Worm (Caenorhabditis elegans) whole organism, L1 larva: ENCODE measurements around the gene R08F11.1.
A peak's percentile ranks its signal among the peaks of the same experiment; 100 is the strongest.

Experiments used
- C04F5.9 ChIP-seq: sonication (generic microtip); optimal IDR thresholded peaks from 2 replicates; lab custom pipeline; 2016; ENCODE audit warnings: missing genetic modification characterization, missing compliant biosample characterization
- C16A3.4 ChIP-seq: fragments of 150-350 bp; optimal IDR thresholded peaks from 2 replicates; lab custom pipeline; 2014; ENCODE audit warnings: missing biosample characterization, missing genetic modification characterization
- blmp-1 ChIP-seq: fragments of 150-350 bp; optimal IDR thresholded peaks from 2 replicates; lab custom pipeline; 2014; ENCODE audit warnings: missing biosample characterization, missing genetic modification characterization
- ceh-63 ChIP-seq: fragments of 200-800 bp; sonication (Bioruptor generic); optimal IDR thresholded peaks from 2 replicates; lab custom pipeline; 2018; ENCODE audit warnings: mild to moderate bottlenecking, missing genetic modification characterization, missing compliant biosample characterization
- ceh-8 ChIP-seq: fragments of 200-800 bp; sonication (Bioruptor generic); optimal IDR thresholded peaks from 2 replicates; lab custom pipeline; 2018; ENCODE audit warnings: mild to moderate bottlenecking, missing genetic modification characterization, moderate library complexity, missing compliant biosample characterization
- ceh-82 ChIP-seq, 3 experiments: fragments of 150-350 bp in 1 of 3; sonication (generic microtip) in 2 of 3; optimal IDR thresholded peaks; 2 replicates each; lab custom pipeline; 2014 to 2017; ENCODE audit warnings: missing biosample characterization in 3 of 3, missing genetic modification characterization in 3 of 3
- dsc-1 ChIP-seq: sonication (generic microtip); optimal IDR thresholded peaks from 2 replicates; lab custom pipeline; 2016; ENCODE audit warnings: mild to moderate bottlenecking, missing genetic modification characterization, missing compliant biosample characterization
- efl-1 ChIP-seq, 4 experiments: fragments of 150-350 bp; optimal IDR thresholded peaks in 3 of 4; peaks in 1 of 4; 1 replicate in 1 of 4; 2 replicates in 3 of 4; lab custom pipeline; 2014; ENCODE audit warnings: missing biosample characterization in 2 of 4, missing genetic modification characterization in 2 of 4, missing genetic modification reagents in 2 of 4
- egl-13 ChIP-seq: sonication (generic microtip); optimal IDR thresholded peaks from 2 replicates; lab custom pipeline; 2016; ENCODE audit warnings: missing genotype, missing genetic modification reagents, missing genetic modification characterization, missing compliant biosample characterization
- ets-5 ChIP-seq: fragments of 200-800 bp; sonication (Bioruptor generic); IDR thresholded peaks from 2 replicates; pipeline ENCODE4 v1.3.6; 2022; ENCODE audit warnings: missing genetic modification characterization, missing compliant biosample characterization
- fkh-8 ChIP-seq: sonication (generic microtip); optimal IDR thresholded peaks from 2 replicates; lab custom pipeline; 2016; ENCODE audit warnings: mild to moderate bottlenecking, missing genetic modification characterization, missing compliant biosample characterization
- fos-1 ChIP-seq: fragments of 150-350 bp; optimal IDR thresholded peaks from 2 replicates; lab custom pipeline; 2014; ENCODE audit warnings: missing biosample characterization, missing genetic modification characterization
- grh-1 ChIP-seq: fragments of 200-800 bp; sonication (Bioruptor generic); IDR thresholded peaks from 2 replicates; pipeline ENCODE4 v1.3.6; 2022; ENCODE audit warnings: missing genetic modification reagents, missing genetic modification characterization, missing compliant biosample characterization
- hpl-2 ChIP-seq: fragments of 150-350 bp; optimal IDR thresholded peaks from 2 replicates; lab custom pipeline; 2014; ENCODE audit warnings: missing biosample characterization, missing genetic modification reagents, missing genetic modification characterization
- irx-1 ChIP-seq: sonication (generic microtip); optimal IDR thresholded peaks from 2 replicates; lab custom pipeline; 2016; ENCODE audit warnings: missing genetic modification characterization, missing compliant biosample characterization
- jun-1 ChIP-seq: fragments of 150-350 bp; optimal IDR thresholded peaks from 2 replicates; lab custom pipeline; 2014; ENCODE audit warnings: missing biosample characterization, missing genetic modification reagents, missing genetic modification characterization
- lin-35 ChIP-seq, 2 experiments: fragments of 150-350 bp; optimal IDR thresholded peaks; 2 replicates each; lab custom pipeline; 2014; ENCODE audit warnings: missing biosample characterization in 2 of 2, missing genetic modification characterization in 2 of 2, missing genetic modification reagents in 2 of 2
- lin-39 ChIP-seq: fragments of 150-350 bp; optimal IDR thresholded peaks from 2 replicates; lab custom pipeline; 2014; ENCODE audit warnings: missing biosample characterization, missing genetic modification reagents, missing genetic modification characterization
- lsy-2 ChIP-seq, 2 experiments: fragments of 150-350 bp; optimal IDR thresholded peaks; 2 replicates each; lab custom pipeline; 2014; ENCODE audit warnings: missing biosample characterization in 2 of 2, missing genetic modification characterization in 2 of 2
- mab-9 ChIP-seq: fragments of 200-800 bp; sonication (Bioruptor generic); IDR thresholded peaks from 2 replicates; pipeline ENCODE4 v1.3.6; 2022; ENCODE audit warnings: missing genetic modification reagents, missing genetic modification characterization, missing compliant biosample characterization
- mep-1 ChIP-seq: fragments of 150-350 bp; optimal IDR thresholded peaks from 2 replicates; lab custom pipeline; 2014; ENCODE audit warnings: missing biosample characterization, missing genetic modification characterization
- nhr-11 ChIP-seq: fragments of 150-350 bp; optimal IDR thresholded peaks from 2 replicates; lab custom pipeline; 2014; ENCODE audit warnings: missing biosample characterization, missing genetic modification characterization
- nhr-19 ChIP-seq: fragments of 200-800 bp; sonication (Bioruptor generic); conservative IDR thresholded peaks from 2 replicates; pipeline ENCODE4 v1.3.6; 2022; ENCODE audit warnings: missing genetic modification characterization, missing compliant biosample characterization
- nhr-237 ChIP-seq: fragments of 150-350 bp; optimal IDR thresholded peaks from 2 replicates; lab custom pipeline; 2014; ENCODE audit warnings: missing biosample characterization, missing genetic modification characterization
- nhr-28 ChIP-seq: fragments of 150-350 bp; optimal IDR thresholded peaks from 2 replicates; lab custom pipeline; 2014; ENCODE audit warnings: missing biosample characterization, missing genetic modification characterization
- pax-3 ChIP-seq: fragments of 200-800 bp; sonication (Bioruptor generic); optimal IDR thresholded peaks from 2 replicates; lab custom pipeline; 2018; ENCODE audit warnings: mild to moderate bottlenecking, missing genetic modification characterization, moderate library complexity, missing compliant biosample characterization
- snu-23 ChIP-seq: sonication (generic microtip); optimal IDR thresholded peaks from 2 replicates; lab custom pipeline; 2016; ENCODE audit warnings: missing genetic modification characterization, missing compliant biosample characterization
- swsn-7 ChIP-seq: sonication (generic microtip); optimal IDR thresholded peaks from 2 replicates; lab custom pipeline; 2016; ENCODE audit warnings: missing genetic modification characterization, missing compliant biosample characterization
- unc-130 ChIP-seq: fragments of 150-350 bp; optimal IDR thresholded peaks from 2 replicates; lab custom pipeline; 2017; ENCODE audit warnings: missing biosample characterization, missing genetic modification characterization, inconsistent platforms
- unc-62 ChIP-seq: fragments of 150-350 bp; optimal IDR thresholded peaks from 2 replicates; lab custom pipeline; 2014; ENCODE audit warnings: missing biosample characterization, missing genetic modification reagents, missing genetic modification characterization
- vab-15 ChIP-seq: sonication (generic microtip); optimal IDR thresholded peaks from 2 replicates; lab custom pipeline; 2017; ENCODE audit warnings: missing genotype, mild to moderate bottlenecking, missing genetic modification characterization, missing compliant biosample characterization
- zip-4 ChIP-seq: fragments of 200-800 bp; sonication (Bioruptor generic); optimal IDR thresholded peaks from 2 replicates; lab custom pipeline; 2018; ENCODE audit warnings: mild to moderate bottlenecking, missing genetic modification characterization, moderate library complexity, missing compliant biosample characterization
- ztf-4 ChIP-seq: fragments of 150-350 bp; optimal IDR thresholded peaks from 2 replicates; lab custom pipeline; 2014; ENCODE audit warnings: missing biosample characterization, missing genetic modification characterization

R08F11.1 gene

ce11 chrV:3743172-3743626 lies 40.8 kb downstream of the R08F11.1 start, which contains the start of gene mtm-9 (continued):
- peak in 1 of 3 experiments; percentile 33 for TF ChIP-seq ceh-82 (tag; optimal IDR thresholded peaks at IDR 0.05; lab: Kevin White, UChicago)
- no peak for TF ChIP-seq ets-5 (GFP tag; lab: Robert Waterston, UW)
- TF ChIP-seq C16A3.4 (tag; lab: Kevin White, UChicago) = peak; percentile 43
- peak; percentile 37 for TF ChIP-seq ceh-8 (GFP tag; lab: Kevin White, UChicago)
- peak; percentile 52 to 93 for TF ChIP-seq efl-1 (optimal IDR thresholded peaks at IDR 0.05; lab: Kevin White, UChicago)
- TF ChIP-seq efl-1 (GFP tag; optimal IDR thresholded peaks at IDR 0.05 in 1 of 2; lab: Kevin White, UChicago) = peak; percentile 93 to 99
- TF ChIP-seq jun-1 = peak; percentile 25
- peak; percentile 36 for TF ChIP-seq fkh-8 (tag; lab: Kevin White, UChicago)
- peak; percentile 94 to 98 for TF ChIP-seq lin-35 (GFP tag; optimal IDR thresholded peaks at IDR 0.05; lab: Kevin White, UChicago)
- TF ChIP-seq lin-39 (tag; lab: Kevin White, UChicago) = no peak
- peak; percentile 28 for TF ChIP-seq unc-130 (tag; lab: Kevin White, UChicago)
- TF ChIP-seq hpl-2 (GFP tag; lab: Kevin White, UChicago) = no peak
- TF ChIP-seq swsn-7 (tag; lab: Kevin White, UChicago) = peak; percentile 40
- TF ChIP-seq ceh-63 (GFP tag; lab: Kevin White, UChicago) = no peak
- TF ChIP-seq mep-1 (tag; lab: Kevin White, UChicago) = peak; percentile 42
- no peak for TF ChIP-seq C04F5.9 (tag; lab: Kevin White, UChicago)
- TF ChIP-seq dsc-1 (tag; lab: Kevin White, UChicago) = no peak
- TF ChIP-seq lsy-2 (tag; optimal IDR thresholded peaks at IDR 0.05; lab: Kevin White, UChicago) = peak; percentile 47 to 82
- no peak for TF ChIP-seq grh-1 (GFP tag; lab: Robert Waterston, UW)
- TF ChIP-seq nhr-11 (tag; lab: Kevin White, UChicago) = no peak

- TF ChIP-seq nhr-237 (tag; lab: Kevin White, UChicago) (no peak), swsn-7 (tag; lab: Kevin White, UChicago) (no peak), efl-1 (optimal IDR thresholded peaks at IDR 0.05; lab: Kevin White, UChicago) (no peak), efl-1 (GFP tag; optimal IDR thresholded peaks at IDR 0.05 in 1 of 2; lab: Kevin White, UChicago) (no peak), snu-23 (GFP tag; lab: Kevin White, UChicago) (no peak), nhr-19 (no peak), zip-4 (no peak), egl-13 (tag; lab: Kevin White, UChicago) (no peak), fos-1 (no peak), ztf-4 (no peak), pax-3 (tag; lab: Kevin White, UChicago) (no peak), lin-35 (GFP tag; optimal IDR thresholded peaks at IDR 0.05; lab: Kevin White, UChicago) (no peak), ceh-63 (GFP tag; lab: Kevin White, UChicago) (no peak), irx-1 (tag; lab: Kevin White, UChicago) (no peak), unc-62 (GFP tag; lab: Kevin White, UChicago) (no peak), ceh-8 (GFP tag; lab: Kevin White, UChicago) (no peak), mep-1 (tag; lab: Kevin White, UChicago) (no peak), mab-9 (GFP tag; lab: Robert Waterston, UW) (no peak), vab-15 (tag; lab: Kevin White, UChicago) (no peak), nhr-28 (tag; lab: Kevin White, UChicago) (no peak)
- TF ChIP-seq, all 84 proteins: peak for 0
These were observed 44.7 kb downstream of the R08F11.1 start, which contains the start of gene hpo-36 for ce11 chrV:3739302-3739701. hpo-36 (minus strand) TSS chrV:3739402.

ce11 chrV:3738409-3738808 lies 45.6 kb downstream of the R08F11.1 start:
- TF ChIP-seq blmp-1 (tag; lab: Kevin White, UChicago) (peak; percentile 95), jun-1 (no peak)
